Fruit fly (Drosophila melanogaster) Kc167 (cell line): Measurements from ENCODE around the gene CG13022.

Source experiments
- Myc ChIP-seq: fragments of >200 bp; optimal IDR thresholded peaks from 2 replicates; lab custom pipeline; 2017; ENCODE audit warnings: missing external identifiers
- Sin3A ChIP-seq: fragments of >200 bp; optimal IDR thresholded peaks from 2 replicates; lab custom pipeline; 2018; ENCODE audit warnings: missing external identifiers
- h ChIP-seq: fragments of >200 bp; optimal IDR thresholded peaks from 3 replicates; lab custom pipeline; 2018; ENCODE audit warnings: missing external identifiers
- insv ChIP-seq: fragments of >200 bp; optimal IDR thresholded peaks from 3 replicates; lab custom pipeline; 2018; ENCODE audit warnings: missing external identifiers
- psq ChIP-seq: fragments of >200 bp; optimal IDR thresholded peaks from 2 replicates; lab custom pipeline; 2017; ENCODE audit warnings: missing external identifiers
- ttk ChIP-seq: sonication (Bioruptor generic); optimal IDR thresholded peaks from 2 replicates; lab custom pipeline; 2017; ENCODE audit warnings: missing external identifiers

DNA sequence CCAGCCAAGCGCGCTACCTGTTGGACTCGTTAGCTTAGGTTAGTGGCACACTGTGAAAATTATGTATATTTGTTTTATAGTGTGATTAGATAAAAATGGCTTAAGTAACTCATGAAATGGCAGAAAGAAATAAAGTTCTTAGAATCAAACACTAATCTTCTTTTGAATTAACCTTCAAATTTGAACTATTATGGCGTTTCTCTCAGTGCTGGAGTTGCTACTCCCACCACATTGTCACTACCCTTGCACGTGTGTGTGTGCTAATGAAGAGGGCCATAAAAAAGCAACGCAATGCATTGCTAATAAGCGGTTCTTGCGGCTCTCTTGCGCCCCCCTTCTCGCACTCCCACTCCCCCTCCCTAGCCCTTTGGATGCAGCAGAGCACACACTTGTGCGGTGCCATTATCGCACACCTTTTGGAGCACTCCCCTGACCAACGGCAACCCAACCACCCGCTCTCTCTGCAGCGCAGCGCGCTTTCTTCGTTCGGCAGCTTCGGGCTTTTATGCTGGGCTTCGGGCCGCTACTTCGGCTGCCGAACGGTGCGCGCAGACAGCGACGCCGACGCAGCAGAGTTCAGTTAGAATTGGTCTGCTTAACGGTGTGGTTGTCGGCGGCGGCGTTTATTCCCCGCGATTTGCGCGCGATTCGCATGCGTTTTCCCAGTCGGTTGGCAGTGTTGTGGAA lies 48.0 kb downstream of the CG13022 start:
- TF ChIP-seq psq (lab: Kevin White, UChicago) (no peak), ttk (no peak), insv (lab: Kevin White, UChicago) (no peak), h (lab: Kevin White, UChicago) (no peak), Sin3A (lab: Kevin White, UChicago) (no peak), Myc (lab: Kevin White, UChicago) (no peak)
